Worm (Caenorhabditis elegans) whole organism, young adult: ENCODE data around the gene pdi-6.
A peak's percentile ranks its signal among the peaks of the same experiment; 100 is the strongest.

ENCODE experiments used
- B0261.1 ChIP-seq: sonication (generic microtip); optimal IDR thresholded peaks from 2 replicates; lab custom pipeline; 2016; ENCODE audit warnings: mild to moderate bottlenecking, missing genetic modification characterization, moderate library complexity, missing compliant biosample characterization
- C06A6.2 ChIP-seq: fragments of 200-800 bp; sonication (Bioruptor generic); conservative IDR thresholded peaks from 2 replicates; pipeline ENCODE4 v1.3.6; 2022; ENCODE audit warnings: missing genetic modification characterization, missing compliant biosample characterization
- F57A8.1 ChIP-seq: fragments of 200-800 bp; sonication (Bioruptor generic); optimal IDR thresholded peaks from 2 replicates; lab custom pipeline; 2018; ENCODE audit warnings: mild to moderate bottlenecking, missing genetic modification characterization, moderate library complexity, missing compliant biosample characterization
- F57C9.4 ChIP-seq: sonication (generic microtip); optimal IDR thresholded peaks from 2 replicates; lab custom pipeline; 2017; ENCODE audit warnings: mild to moderate bottlenecking, missing genetic modification characterization, missing compliant biosample characterization
- aptf-3 ChIP-seq: fragments of 200-800 bp; sonication (Bioruptor generic); IDR thresholded peaks from 2 replicates; pipeline ENCODE4 v1.3.6; 2022; ENCODE audit warnings: missing genetic modification characterization, missing compliant biosample characterization
- attf-5 ChIP-seq: fragments of 200-800 bp; sonication (Bioruptor generic); optimal IDR thresholded peaks from 2 replicates; lab custom pipeline; 2018; ENCODE audit warnings: mild to moderate bottlenecking, missing genetic modification characterization, missing compliant biosample characterization
- bed-1 ChIP-seq: fragments of 200-800 bp; sonication (Bioruptor generic); IDR thresholded peaks from 2 replicates; pipeline ENCODE4 v1.3.6; 2022; ENCODE audit warnings: missing genetic modification reagents, missing genetic modification characterization, missing compliant biosample characterization
- bed-2 ChIP-seq: fragments of 200-800 bp; sonication (Bioruptor generic); IDR thresholded peaks from 2 replicates; pipeline ENCODE4 v1.3.6; 2022; ENCODE audit warnings: missing genetic modification reagents, missing genetic modification characterization, missing compliant biosample characterization
- cebp-1 ChIP-seq, 2 experiments: fragments of 200-800 bp in 1 of 2; sonication (Bioruptor generic) in 1 of 2; sonication (generic microtip) in 1 of 2; IDR thresholded peaks in 1 of 2; optimal IDR thresholded peaks in 1 of 2; 2 replicates each; pipeline versions ENCODE4 v1.3.6 to Lab custom; 2017 to 2022; ENCODE audit warnings: missing compliant biosample characterization in 2 of 2, missing genetic modification characterization in 2 of 2, mild to moderate bottlenecking in 1 of 2, missing genetic modification reagents in 1 of 2, moderate library complexity in 1 of 2
- cebp-2 ChIP-seq: fragments of 200-800 bp; sonication (Bioruptor generic); IDR thresholded peaks from 2 replicates; pipeline ENCODE4 v1.3.6; 2022; ENCODE audit warnings: missing genetic modification characterization, missing compliant biosample characterization
- ceh-40 ChIP-seq: fragments of 200-800 bp; sonication (Bioruptor generic); IDR thresholded peaks from 2 replicates; pipeline ENCODE4 v1.3.6; 2022; ENCODE audit warnings: missing genetic modification characterization, missing compliant biosample characterization
- ceh-79 ChIP-seq: sonication (generic microtip); optimal IDR thresholded peaks from 2 replicates; lab custom pipeline; 2017; ENCODE audit warnings: mild to moderate bottlenecking, missing genetic modification characterization, missing compliant biosample characterization
- dpl-1 ChIP-seq: fragments of 150-350 bp; optimal IDR thresholded peaks from 2 replicates; lab custom pipeline; 2014; ENCODE audit warnings: missing biosample characterization, missing genetic modification reagents, missing genetic modification characterization
- ekl-4 ChIP-seq: fragments of 200-800 bp; sonication (Bioruptor generic); IDR thresholded peaks from 2 replicates; pipeline ENCODE4 v1.3.6; 2022; ENCODE audit warnings: missing genetic modification reagents, missing genetic modification characterization, missing compliant biosample characterization
- hmg-1.2 ChIP-seq: fragments of 200-800 bp; sonication (Bioruptor generic); IDR thresholded peaks from 2 replicates; pipeline ENCODE4 v1.3.6; 2022; ENCODE audit warnings: missing genetic modification reagents, missing genetic modification characterization, missing compliant biosample characterization
- hmg-20 ChIP-seq: fragments of 200-800 bp; sonication (Bioruptor generic); IDR thresholded peaks from 2 replicates; pipeline ENCODE4 v1.3.6; 2022; ENCODE audit warnings: missing genetic modification reagents, missing genetic modification characterization, missing compliant biosample characterization
- lag-1 ChIP-seq: fragments of 200-800 bp; sonication (Bioruptor generic); IDR thresholded peaks from 2 replicates; pipeline ENCODE4 v1.3.6; 2022; ENCODE audit warnings: missing genetic modification reagents, missing genetic modification characterization, missing compliant biosample characterization
- lir-1 ChIP-seq: fragments of 200-800 bp; sonication (Bioruptor generic); conservative IDR thresholded peaks from 2 replicates; pipeline ENCODE4 v1.3.6; 2022; ENCODE audit warnings: missing genetic modification reagents, missing genetic modification characterization, missing compliant biosample characterization
- madf-6 ChIP-seq: fragments of 200-800 bp; sonication (Bioruptor generic); IDR thresholded peaks from 2 replicates; pipeline ENCODE4 v1.3.6; 2022; ENCODE audit warnings: missing genetic modification reagents, missing genetic modification characterization, missing compliant biosample characterization
- mcd-1 ChIP-seq: fragments of 200-800 bp; sonication (Bioruptor generic); IDR thresholded peaks from 2 replicates; pipeline ENCODE4 v1.3.6; 2022; ENCODE audit warnings: missing genetic modification reagents, missing genetic modification characterization, missing compliant biosample characterization
- mel-28 ChIP-seq: sonication (generic microtip); optimal IDR thresholded peaks from 2 replicates; lab custom pipeline; 2016; ENCODE audit warnings: borderline replicate concordance, mild to moderate bottlenecking, missing genetic modification characterization, missing compliant biosample characterization
- mes-4 ChIP-seq: sonication (generic microtip); optimal IDR thresholded peaks from 2 replicates; lab custom pipeline; 2016; ENCODE audit warnings: missing genotype, missing genetic modification characterization, missing compliant biosample characterization
- nfya-1 ChIP-seq: sonication (generic microtip); optimal IDR thresholded peaks from 2 replicates; lab custom pipeline; 2017; ENCODE audit warnings: antibody characterized with exemption, missing compliant biosample characterization, missing genetic modification characterization, borderline replicate concordance; ENCODE audit not compliant: insufficient read depth
- nfyb-1 ChIP-seq: fragments of 200-800 bp; sonication (Bioruptor generic); IDR thresholded peaks from 2 replicates; pipeline ENCODE4 v1.3.6; 2022; ENCODE audit warnings: missing genetic modification reagents, missing genetic modification characterization, missing compliant biosample characterization
- nhr-120 ChIP-seq: fragments of 200-800 bp; sonication (Bioruptor generic); IDR thresholded peaks from 2 replicates; pipeline ENCODE4 v1.3.6; 2022; ENCODE audit warnings: missing genetic modification characterization, missing compliant biosample characterization
- nhr-179 ChIP-seq: sonication (generic microtip); optimal IDR thresholded peaks from 2 replicates; lab custom pipeline; 2016; ENCODE audit warnings: mild to moderate bottlenecking, missing genetic modification characterization, missing compliant biosample characterization
- nhr-80 ChIP-seq: sonication (generic microtip); optimal IDR thresholded peaks from 2 replicates; lab custom pipeline; 2016; ENCODE audit warnings: missing genetic modification characterization, missing compliant biosample characterization
- rec-8 ChIP-seq, 2 experiments: sonication (generic microtip); optimal IDR thresholded peaks; 2 replicates each; lab custom pipeline; 2016; ENCODE audit warnings: mild to moderate bottlenecking in 2 of 2, missing genetic modification characterization in 2 of 2, missing genetic modification reagents in 2 of 2, missing genotype in 2 of 2, missing biosample characterization in 1 of 2, missing compliant biosample characterization in 1 of 2, moderate library complexity in 1 of 2
- sea-2 ChIP-seq: fragments of 200-800 bp; sonication (Bioruptor generic); IDR thresholded peaks from 2 replicates; pipeline ENCODE4 v1.3.6; 2022; ENCODE audit warnings: missing genetic modification characterization, missing compliant biosample characterization
- snpc-1.1 ChIP-seq: sonication (generic microtip); optimal IDR thresholded peaks from 2 replicates; lab custom pipeline; 2017; ENCODE audit warnings: missing genetic modification characterization, mild to moderate bottlenecking, missing compliant biosample characterization, antibody characterized with exemption, moderate library complexity, missing genotype, missing genetic modification reagents; ENCODE audit not compliant: insufficient read depth
- snpc-4 ChIP-seq, 5 experiments: fragments of 150-350 bp in 1 of 5; sonication (generic microtip) in 4 of 5; optimal IDR thresholded peaks; 2 replicates each; lab custom pipeline; 2014 to 2018; ENCODE audit warnings: missing genetic modification characterization in 5 of 5, missing biosample characterization in 3 of 5, antibody characterized with exemption in 2 of 5, mild to moderate bottlenecking in 2 of 5, missing compliant biosample characterization in 2 of 5, missing genotype in 2 of 5, moderate library complexity in 2 of 5, missing genetic modification reagents in 1 of 5
- somi-1 ChIP-seq: fragments of 200-800 bp; sonication (Bioruptor generic); optimal IDR thresholded peaks from 2 replicates; lab custom pipeline; 2018; ENCODE audit warnings: mild to moderate bottlenecking, missing genetic modification characterization, missing compliant biosample characterization
- tlf-1 ChIP-seq: fragments of 200-800 bp; sonication (Bioruptor generic); optimal IDR thresholded peaks from 2 replicates; lab custom pipeline; 2018; ENCODE audit warnings: mild to moderate bottlenecking, missing genetic modification characterization, missing compliant biosample characterization
- zfh-2 ChIP-seq: fragments of 200-800 bp; sonication (Bioruptor generic); conservative IDR thresholded peaks from 2 replicates; pipeline ENCODE4 v1.3.6; 2022; ENCODE audit warnings: missing genetic modification reagents, missing genetic modification characterization, missing compliant biosample characterization
- ztf-18 ChIP-seq: sonication (generic microtip); optimal IDR thresholded peaks from 2 replicates; lab custom pipeline; 2016; ENCODE audit warnings: missing genotype, mild to moderate bottlenecking, missing genetic modification characterization, missing compliant biosample characterization
- ztf-22 ChIP-seq: fragments of 200-800 bp; sonication (Bioruptor generic); optimal IDR thresholded peaks from 2 replicates; lab custom pipeline; 2018; ENCODE audit warnings: mild to moderate bottlenecking, missing genetic modification characterization, moderate library complexity, missing compliant biosample characterization
- ztf-25 ChIP-seq: fragments of 200-800 bp; sonication (Bioruptor generic); IDR thresholded peaks from 2 replicates; pipeline ENCODE4 v1.3.6; 2022; ENCODE audit warnings: missing genetic modification reagents, missing genetic modification characterization, missing compliant biosample characterization

The pdi-6 gene

DNA sequence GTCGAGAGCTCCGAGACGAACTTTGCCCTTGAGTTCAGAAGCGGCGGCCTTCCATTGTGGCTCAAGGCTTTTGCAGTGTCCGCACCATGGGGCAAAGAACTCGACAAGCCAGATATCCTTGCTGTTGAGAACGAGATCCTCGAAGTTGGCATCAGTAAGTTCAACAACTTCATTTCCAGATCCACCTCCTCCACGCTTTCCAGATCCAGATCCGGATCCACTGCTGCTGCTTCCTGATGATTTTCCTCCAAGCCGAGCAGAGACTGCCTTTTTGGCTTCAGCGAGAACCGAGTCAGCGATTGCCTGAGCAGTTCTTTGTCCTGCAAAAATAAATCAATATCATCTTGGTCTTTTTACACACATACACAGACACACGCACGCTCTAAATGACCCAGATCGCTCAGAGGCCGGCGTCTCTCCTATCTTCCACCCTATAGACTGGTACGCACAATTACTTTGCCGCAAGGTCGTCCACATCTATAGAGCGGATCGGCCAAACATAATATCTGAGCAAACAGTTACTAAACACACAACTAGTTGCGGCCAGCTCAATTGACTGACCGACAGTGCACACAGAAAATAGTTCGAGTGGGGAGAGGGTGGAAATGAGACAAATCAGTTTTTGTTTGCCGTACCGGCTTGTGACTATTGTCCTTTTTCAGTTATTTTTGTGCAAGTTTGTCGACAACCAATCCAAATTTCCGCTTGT lies 959 bp downstream of the pdi-6 start:
- TF ChIP-seq mel-28 (tag; lab: Kevin White, UChicago) (no peak), B0261.1 (no peak), nfyb-1 (0 out of 2 replicates have a peak, but pooled peaks have one; percentile 8), sea-2 (GFP tag; lab: Robert Waterston, UW) (no peak), ceh-40 (no peak), mcd-1 (GFP tag; lab: Robert Waterston, UW) (0 out of 2 replicates have a peak, but pooled peaks have one; percentile 5), F57A8.1 (GFP tag; lab: Kevin White, UChicago) (no peak), zfh-2 (GFP tag; lab: Robert Waterston, UW) (peak; percentile 58; the same call in 1 of the 2 replicates)
- TF ChIP-seq, all 124 proteins: peak for 3

DNA sequence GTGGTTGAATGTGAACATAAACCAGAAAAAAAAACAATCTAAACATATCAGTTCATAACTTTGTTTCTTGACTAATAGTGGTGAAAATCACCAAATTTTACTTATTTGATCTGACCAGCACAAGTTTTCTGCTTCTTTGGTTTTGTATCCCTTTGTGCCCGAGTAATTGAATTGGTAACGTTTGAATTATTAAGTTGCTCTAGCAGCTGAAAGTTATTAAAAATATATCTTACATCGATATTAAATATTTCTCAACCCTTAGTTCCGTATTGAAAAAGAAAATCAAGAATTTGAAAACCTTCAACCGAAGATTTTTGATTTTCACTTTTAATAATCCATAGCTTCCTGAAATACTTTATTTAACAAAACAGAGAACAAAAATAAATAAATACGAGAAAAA lies 2.4 kb downstream of the pdi-6 start:
- TF ChIP-seq dpl-1 (GFP tag; lab: Kevin White, UChicago) (no peak), ceh-79 (tag; lab: Kevin White, UChicago) (no peak)

DNA sequence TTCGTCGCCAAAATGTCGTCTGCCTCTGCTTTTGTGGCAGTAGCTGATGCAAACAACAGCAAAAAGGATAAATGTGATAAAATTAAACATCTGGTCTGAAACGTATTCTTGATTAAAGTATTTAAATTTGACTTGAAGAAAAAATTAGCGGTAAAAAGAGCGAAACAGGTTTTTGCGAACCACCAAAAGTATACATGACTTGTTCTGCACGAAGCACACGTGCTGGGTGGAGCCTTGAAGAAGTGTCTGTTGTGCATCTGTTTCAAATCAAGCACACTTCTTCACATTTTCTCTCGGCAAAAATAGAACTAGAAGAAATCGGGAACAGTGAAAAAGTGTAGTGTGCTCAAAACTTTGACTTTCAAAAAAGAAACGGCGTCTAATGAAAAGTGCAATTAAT lies 5.1 kb downstream of the pdi-6 start, which contains the start of gene B0403.3:
TSS of gene B0403.3 (minus strand) at position 101 of the 400 bp plus-strand sequence.
- TF ChIP-seq cebp-2 (GFP tag; lab: Robert Waterston, UW): 0 out of 2 replicates have a peak, but pooled peaks have one; percentile 21
- no peak for TF ChIP-seq ceh-40
- TF ChIP-seq bed-1: no peak
- TF ChIP-seq aptf-3: no peak
- TF ChIP-seq lir-1: no peak
- TF ChIP-seq rec-8 (tag; optimal IDR thresholded peaks at IDR 0.05; lab: Kevin White, UChicago): no peak
- no peak for TF ChIP-seq madf-6 (GFP tag; lab: Robert Waterston, UW)

DNA sequence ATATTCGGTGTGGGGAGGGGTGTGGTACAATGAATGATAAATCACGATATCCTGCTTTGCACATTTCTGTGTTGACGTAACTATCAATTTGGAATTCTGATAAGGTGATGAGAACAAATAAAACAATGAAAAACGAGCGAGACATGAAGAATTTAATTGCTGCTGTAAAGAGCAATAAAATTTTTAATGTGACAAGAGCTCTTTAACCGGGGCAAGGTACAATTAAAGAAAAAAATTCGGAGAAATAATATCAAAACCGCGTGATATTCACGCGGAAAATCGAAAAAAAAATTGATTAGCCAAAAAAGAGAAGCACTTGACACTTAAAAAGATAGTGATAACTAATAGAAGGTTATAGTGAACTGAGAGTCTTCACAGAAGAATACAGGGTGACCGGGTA lies 7.1 kb downstream of the pdi-6 start:
- TF ChIP-seq nhr-80 (tag; lab: Kevin White, UChicago): peak; percentile 21
- TF ChIP-seq somi-1: no peak

DNA sequence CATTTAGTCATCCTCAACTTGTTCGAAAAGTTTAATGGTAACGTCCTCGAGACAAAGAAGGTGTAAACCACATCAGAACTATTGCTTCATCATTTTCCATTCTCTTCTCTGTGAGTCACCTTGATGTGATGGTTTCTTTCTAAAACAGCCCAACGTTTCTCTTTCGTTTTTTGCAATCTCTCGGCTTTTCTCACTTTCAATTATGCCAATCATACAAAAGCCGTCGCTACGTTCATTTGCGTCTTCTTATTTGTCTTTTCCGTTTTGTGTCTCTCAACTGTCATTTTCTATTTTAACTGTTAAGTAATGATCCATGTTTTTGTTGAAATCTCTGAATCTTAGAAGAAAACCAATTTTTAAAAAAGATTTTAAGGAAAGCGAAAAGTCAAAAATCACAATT lies 11.0 kb downstream of the pdi-6 start, which contains the start of gene B0403.5:
TSS of gene B0403.5 (plus strand) at position 368 of the 400 bp plus-strand sequence.
- no peak for TF ChIP-seq snpc-4 (GFP tag; optimal IDR thresholded peaks at IDR 0.05; lab: Kevin White, UChicago)
- TF ChIP-seq snpc-4 (tag; optimal IDR thresholded peaks at IDR 0.05; lab: Kevin White, UChicago): no peak
- no peak for TF ChIP-seq F57A8.1 (GFP tag; lab: Kevin White, UChicago)
- no peak for TF ChIP-seq nhr-179 (tag; lab: Kevin White, UChicago)
- no peak for TF ChIP-seq ekl-4 (GFP tag; lab: Robert Waterston, UW)
- TF ChIP-seq lag-1 (GFP tag; lab: Robert Waterston, UW): no peak
- TF ChIP-seq bed-2 (GFP tag; lab: Robert Waterston, UW): no peak
- no peak for TF ChIP-seq ztf-18
- TF ChIP-seq mel-28 (tag; lab: Kevin White, UChicago): no peak
- TF ChIP-seq nfya-1 (tag; lab: Kevin White, UChicago): no peak
- TF ChIP-seq mes-4 (tag; lab: Kevin White, UChicago): no peak

ce11 chrX:7050290-7050689 lies 18.1 kb downstream of the pdi-6 start, which contains the start of gene ubc-17:
Gene ubc-17, plus strand, starts transcription at chrX:7050590.
- TF ChIP-seq cebp-1 (GFP tag; IDR thresholded peaks at IDR 0.05; lab: Robert Waterston, UW) (no peak), cebp-1 (tag; optimal IDR thresholded peaks at IDR 0.05; lab: Kevin White, UChicago) (no peak), hmg-20 (no peak), C06A6.2 (GFP tag; lab: Robert Waterston, UW) (no peak), attf-5 (GFP tag; lab: Kevin White, UChicago) (no peak), nhr-120 (GFP tag; lab: Robert Waterston, UW) (no peak), ztf-22 (GFP tag; lab: Kevin White, UChicago) (no peak), nhr-179 (tag; lab: Kevin White, UChicago) (no peak), F57A8.1 (GFP tag; lab: Kevin White, UChicago) (no peak), hmg-1.2 (no peak), snpc-1.1 (tag; lab: Kevin White, UChicago) (no peak), F57C9.4 (tag; lab: Kevin White, UChicago) (no peak), ztf-25 (GFP tag; lab: Robert Waterston, UW) (no peak), tlf-1 (no peak)
